Worm (Caenorhabditis elegans): ENCODE data around the gene sad-1.

DNA sequence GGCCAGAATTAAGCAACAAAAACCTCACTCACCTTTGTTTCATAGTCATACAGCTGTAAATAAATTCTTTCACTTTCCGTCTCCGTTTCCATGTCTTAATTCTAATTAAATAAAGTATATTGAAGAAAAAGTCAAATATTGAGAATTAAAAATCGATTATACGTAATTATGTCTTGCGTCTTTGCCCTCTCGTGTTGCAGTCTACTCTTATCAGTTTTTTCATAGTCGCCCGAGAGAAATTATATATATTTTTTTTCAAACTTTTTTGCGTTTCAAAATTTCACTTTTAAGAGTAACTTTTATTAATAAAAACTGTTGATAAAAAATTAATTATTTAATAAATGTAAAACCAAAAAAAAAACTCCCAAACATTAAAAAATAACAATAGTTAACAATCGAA lies 44.0 kb downstream of the sad-1 start, which contains the start of gene flr-1:
- no peak for TF ChIP-seq xbp-1 (tag; optimal IDR thresholded peaks at IDR 0.05)
- no peak for TF ChIP-seq skn-1 (tag; optimal IDR thresholded peaks at IDR 0.05)
- TF ChIP-seq fos-1 (tag; optimal IDR thresholded peaks at IDR 0.05), result no peak
- no peak for TF ChIP-seq sox-4 (tag; optimal IDR thresholded peaks at IDR 0.05)
- no peak for TF ChIP-seq pag-3 (tag; optimal IDR thresholded peaks at IDR 0.05; ENCODE audit: borderline replicate concordance, insufficient read depth)
- no peak for TF ChIP-seq lin-39 (tag; optimal IDR thresholded peaks at IDR 0.05)
- no peak for TF ChIP-seq mef-2 (tag; optimal IDR thresholded peaks at IDR 0.05)
- TF ChIP-seq blmp-1 (tag; optimal IDR thresholded peaks at IDR 0.05), result no peak
- TF ChIP-seq swsn-7 (tag; optimal IDR thresholded peaks at IDR 0.05), result no peak
- TF ChIP-seq alr-1 (tag; optimal IDR thresholded peaks at IDR 0.05; ENCODE audit: borderline replicate concordance), result no peak
- TF ChIP-seq elt-3 (tag; optimal IDR thresholded peaks at IDR 0.05), result no peak
- TF ChIP-seq nhr-77 (tag; optimal IDR thresholded peaks at IDR 0.05), result no peak
- TF ChIP-seq aly-2 (tag; optimal IDR thresholded peaks at IDR 0.05), result no peak
- no peak for TF ChIP-seq lir-3 (tag; optimal IDR thresholded peaks at IDR 0.05; ENCODE audit: poor library complexity)
